Worm (Caenorhabditis elegans): ENCODE results near the gene K11D12.7.
A peak's percentile ranks its signal among the peaks of the same experiment; 100 is the strongest.

Gene K11D12.7

DNA sequence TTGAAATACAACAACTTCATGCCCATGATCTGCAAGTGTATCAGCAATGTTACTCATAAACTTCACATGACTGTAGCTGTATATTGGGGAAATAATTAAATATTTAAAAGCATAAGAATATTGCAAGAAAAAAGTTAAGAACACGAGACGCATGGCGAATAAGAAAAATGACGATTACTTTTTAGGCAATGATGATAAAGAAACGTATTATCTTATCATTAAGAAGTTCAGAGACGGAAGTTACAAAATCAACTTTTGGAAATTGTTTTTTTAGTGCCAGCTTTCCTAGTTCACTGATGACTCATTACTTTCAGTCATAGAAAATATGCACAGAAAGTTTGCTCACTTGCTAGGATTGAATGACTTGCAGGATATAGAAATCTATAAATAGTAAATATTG is 35.9 kb downstream of the K11D12.7 start, which contains the start of gene ugt-7:
Gene ugt-7 (minus strand): TSS at position 161 of the 400 bp plus-strand sequence.
- TF ChIP-seq efl-1 (optimal IDR thresholded peaks at IDR 0.05): no peak
- no peak for TF ChIP-seq efl-1 (GFP tag; optimal IDR thresholded peaks at IDR 0.05 in 1 of 2)
- TF ChIP-seq pqm-1 (tag; optimal IDR thresholded peaks at IDR 0.05): no peak
- no peak for TF ChIP-seq blmp-1 (tag; optimal IDR thresholded peaks at IDR 0.05)
- peak; percentile 48 for TF ChIP-seq elt-2 (tag; optimal IDR thresholded peaks at IDR 0.05)

- no peak for TF ChIP-seq sox-4 (tag; optimal IDR thresholded peaks at IDR 0.05)
- no peak for TF ChIP-seq lin-39 (tag; optimal IDR thresholded peaks at IDR 0.05)
- TF ChIP-seq isw-1 (GFP tag; IDR thresholded peaks at IDR 0.05): no peak
- no peak for TF ChIP-seq lsy-2 (tag; optimal IDR thresholded peaks at IDR 0.05)
- no peak for TF ChIP-seq lin-15B (tag; optimal IDR thresholded peaks at IDR 0.05)
- TF ChIP-seq unc-130 (tag; optimal IDR thresholded peaks at IDR 0.05): no peak
- TF ChIP-seq nhr-84 (tag; optimal IDR thresholded peaks at IDR 0.05): no peak
- TF ChIP-seq ztf-4 (tag; optimal IDR thresholded peaks at IDR 0.05): no peak
- TF ChIP-seq Y116A8C.19 (tag; optimal IDR thresholded peaks at IDR 0.05; ENCODE audit: borderline replicate concordance): no peak
- no peak for TF ChIP-seq blmp-1 (tag; optimal IDR thresholded peaks at IDR 0.05)
- no peak for TF ChIP-seq snpc-4 (tag; optimal IDR thresholded peaks at IDR 0.05)
- TF ChIP-seq rnt-1 (tag; optimal IDR thresholded peaks at IDR 0.05): no peak
- TF ChIP-seq sptf-1 (tag; optimal IDR thresholded peaks at IDR 0.05): no peak
- TF ChIP-seq hlh-17 (GFP tag; optimal IDR thresholded peaks at IDR 0.05; ENCODE audit: borderline replicate concordance): no peak
- TF ChIP-seq nhr-76 (tag; optimal IDR thresholded peaks at IDR 0.05): no peak
- no peak for TF ChIP-seq tlp-1 (tag; optimal IDR thresholded peaks at IDR 0.05)
- TF ChIP-seq egl-27 (tag; optimal IDR thresholded peaks at IDR 0.05): no peak
- TF ChIP-seq pax-3 (tag; optimal IDR thresholded peaks at IDR 0.05): no peak
- no peak for TF ChIP-seq aly-2 (tag; optimal IDR thresholded peaks at IDR 0.05)
Observed at ce11 chrV:4995155-4995554, 41.1 kb downstream of the K11D12.7 start, which contains the start of gene ncx-9. Gene ncx-9, minus strand, starts transcription at chrV:4995255.

DNA sequence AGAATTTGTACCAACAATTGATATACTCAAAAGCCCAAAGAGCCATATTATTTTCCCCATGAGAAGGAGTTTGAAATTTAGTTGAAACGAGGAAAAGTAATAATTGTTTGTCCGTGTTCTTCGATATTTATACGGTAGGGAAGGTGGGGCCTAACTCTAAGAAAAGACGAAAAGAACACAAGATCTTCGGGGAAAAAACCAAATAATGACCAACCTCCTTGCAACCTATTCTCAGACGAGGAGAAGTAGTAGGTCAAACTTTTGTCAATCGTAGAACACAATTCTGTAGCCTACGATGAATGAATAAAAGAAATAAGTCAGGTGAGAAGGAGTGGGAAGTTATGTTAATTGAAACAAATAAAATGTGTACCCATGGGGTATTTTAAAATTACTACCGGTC is 49.2 kb downstream of the K11D12.7 start, which contains the start of gene ncx-8:
Gene ncx-8 (minus strand): TSS at position 101 of the 400 bp plus-strand sequence.
- TF ChIP-seq efl-1 (optimal IDR thresholded peaks at IDR 0.05): no peak
- TF ChIP-seq efl-1 (GFP tag; optimal IDR thresholded peaks at IDR 0.05 in 1 of 2): peak in 1 of 2 experiments; percentile 60
- no peak for TF ChIP-seq mab-9 (GFP tag; IDR thresholded peaks at IDR 0.05)
- no peak for TF ChIP-seq dsc-1 (tag; optimal IDR thresholded peaks at IDR 0.05)

Measured in whole organism, L1 larva.